Fruit fly (Drosophila melanogaster) whole organism, adult: ENCODE results near the gene ppk28.
A peak's percentile ranks its signal among the peaks of the same experiment; 100 is the strongest.

Experiments used
- CG11617 ChIP-seq: fragments of 200-800 bp; sonication (Bioruptor generic); optimal IDR thresholded peaks from 2 replicates; lab custom pipeline; 2017; ENCODE audit warnings: mild to moderate bottlenecking, missing biosample characterization, missing genetic modification reagents, missing genetic modification characterization
- CG12768 ChIP-seq: fragments of 200-800 bp; sonication (Bioruptor generic); optimal IDR thresholded peaks from 2 replicates; lab custom pipeline; 2017; ENCODE audit warnings: missing biosample characterization, missing genetic modification characterization, mild to moderate bottlenecking, moderate library complexity, missing genetic modification reagents
- CG14711 ChIP-seq: fragments of 200-800 bp; sonication (Bioruptor generic); optimal IDR thresholded peaks from 2 replicates; lab custom pipeline; 2018; ENCODE audit warnings: missing biosample characterization, mild to moderate bottlenecking, missing genetic modification characterization, moderate library complexity
- CG1620 ChIP-seq: fragments of 200-800 bp; sonication (Bioruptor generic); optimal IDR thresholded peaks from 2 replicates; lab custom pipeline; 2016; ENCODE audit warnings: missing biosample characterization, missing genetic modification characterization
- CG5204 ChIP-seq: fragments of 200-800 bp; sonication (Bioruptor generic); optimal IDR thresholded peaks from 2 replicates; lab custom pipeline; 2016; ENCODE audit warnings: missing biosample characterization, missing genetic modification characterization
- CG7045 ChIP-seq: fragments of 200-800 bp; sonication (Bioruptor generic); optimal IDR thresholded peaks from 2 replicates; lab custom pipeline; 2017; ENCODE audit warnings: missing biosample characterization, mild to moderate bottlenecking, missing genetic modification characterization
- CG7101 ChIP-seq: fragments of 200-800 bp; sonication (Bioruptor generic); optimal IDR thresholded peaks from 2 replicates; lab custom pipeline; 2018; ENCODE audit warnings: missing biosample characterization, mild to moderate bottlenecking, missing genetic modification characterization, moderate library complexity
- Clk ChIP-seq: fragments of 200-800 bp; sonication (Bioruptor generic); optimal IDR thresholded peaks from 2 replicates; lab custom pipeline; 2017; ENCODE audit warnings: missing biosample characterization, missing genetic modification characterization
- Crg-1 ChIP-seq: fragments of 200-800 bp; sonication (Bioruptor generic); optimal IDR thresholded peaks from 2 replicates; lab custom pipeline; 2016; ENCODE audit warnings: missing biosample characterization, missing genetic modification characterization
- Hr96 ChIP-seq: fragments of 200-800 bp; sonication (Bioruptor generic); optimal IDR thresholded peaks from 2 replicates; lab custom pipeline; 2016; ENCODE audit warnings: missing biosample characterization, missing genetic modification characterization
- Mnt ChIP-seq: fragments of 200-800 bp; sonication (Bioruptor generic); optimal IDR thresholded peaks from 2 replicates; lab custom pipeline; 2016; ENCODE audit warnings: missing biosample characterization, mild to moderate bottlenecking, missing genetic modification characterization
- bab1 ChIP-seq: fragments of 200-800 bp; sonication (Bioruptor generic); optimal IDR thresholded peaks from 3 replicates; lab custom pipeline; 2019; ENCODE audit warnings: missing biosample characterization, mild to moderate bottlenecking, missing genetic modification characterization, moderate library complexity
- cic ChIP-seq: fragments of 200-800 bp; sonication (Bioruptor generic); optimal IDR thresholded peaks from 2 replicates; lab custom pipeline; 2017; ENCODE audit warnings: missing biosample characterization, mild to moderate bottlenecking, missing genetic modification characterization, moderate library complexity
- cnc ChIP-seq, 2 experiments: fragments of >200 bp; optimal IDR thresholded peaks; 2 replicates each; lab custom pipeline; 2017
- kay ChIP-seq: fragments of 200-800 bp; sonication (Bioruptor generic); peaks from one replicate; lab custom pipeline; 2016; ENCODE audit warnings: missing biosample characterization, missing genetic modification characterization, borderline replicate concordance
- ovo ChIP-seq: fragments of 200-800 bp; sonication (Bioruptor generic); optimal IDR thresholded peaks from 2 replicates; lab custom pipeline; 2016; ENCODE audit warnings: missing biosample characterization, missing genetic modification characterization
- pad ChIP-seq: fragments of 200-800 bp; sonication (Bioruptor generic); optimal IDR thresholded peaks from 3 replicates; lab custom pipeline; 2017; ENCODE audit warnings: missing biosample characterization, missing genetic modification characterization, mild to moderate bottlenecking, moderate library complexity, missing genetic modification reagents
- tj ChIP-seq: fragments of 200-800 bp; sonication (Bioruptor generic); optimal IDR thresholded peaks from 3 replicates; lab custom pipeline; 2017; ENCODE audit warnings: missing biosample characterization, mild to moderate bottlenecking, missing genetic modification characterization, moderate library complexity
- toe ChIP-seq: fragments of 200-800 bp; sonication (Bioruptor generic); optimal IDR thresholded peaks from 2 replicates; lab custom pipeline; 2016; ENCODE audit warnings: missing biosample characterization, missing genetic modification characterization

Gene ppk28

dm6 chrX:16811213-16811749 is 5.4 kb downstream of the ppk28 start, which contains the start of gene CG4829:
Gene CG4829, plus strand, starts transcription at chrX:16811699.
- TF ChIP-seq ovo (GFP tag; lab: Kevin White, UChicago) (no peak), CG7101 (peak; percentile 14), Crg-1 (GFP tag; lab: Kevin White, UChicago) (no peak), CG5204 (no peak), bab1 (GFP tag; lab: Kevin White, UChicago) (no peak), Mnt (GFP tag; lab: Kevin White, UChicago) (no peak)

dm6 chrX:16813226-16813625 is 7.4 kb downstream of the ppk28 start:
- TF ChIP-seq bab1 (GFP tag; lab: Kevin White, UChicago), result peak; percentile 5
- no peak for TF ChIP-seq Mnt (GFP tag; lab: Kevin White, UChicago)
- no peak for TF ChIP-seq CG12768
- no peak for TF ChIP-seq Clk (GFP tag; lab: Kevin White, UChicago)
- no peak for TF ChIP-seq CG5204

DNA sequence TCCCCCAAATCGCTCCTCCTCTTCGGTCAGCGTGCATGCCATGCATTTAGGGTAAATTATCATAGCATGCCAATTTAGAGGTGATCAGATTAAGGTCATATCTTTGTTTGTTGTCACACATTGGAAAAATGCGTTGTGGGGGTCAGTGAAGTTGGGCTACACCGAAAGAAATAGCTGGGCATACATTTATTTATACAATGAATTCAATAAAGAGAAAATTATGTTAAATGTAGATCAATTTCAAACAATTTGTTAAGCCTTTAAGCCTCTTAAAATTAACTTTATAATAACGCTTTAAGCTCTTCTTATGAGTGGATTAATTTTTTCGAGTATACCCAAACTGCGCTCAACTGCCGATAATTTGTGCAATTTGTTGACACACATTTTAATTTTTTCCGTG is 8.5 kb downstream of the ppk28 start:
- peak; percentile 27 for TF ChIP-seq bab1 (GFP tag; lab: Kevin White, UChicago)
- TF ChIP-seq CG1620 (GFP tag; lab: Kevin White, UChicago), result no peak

DNA sequence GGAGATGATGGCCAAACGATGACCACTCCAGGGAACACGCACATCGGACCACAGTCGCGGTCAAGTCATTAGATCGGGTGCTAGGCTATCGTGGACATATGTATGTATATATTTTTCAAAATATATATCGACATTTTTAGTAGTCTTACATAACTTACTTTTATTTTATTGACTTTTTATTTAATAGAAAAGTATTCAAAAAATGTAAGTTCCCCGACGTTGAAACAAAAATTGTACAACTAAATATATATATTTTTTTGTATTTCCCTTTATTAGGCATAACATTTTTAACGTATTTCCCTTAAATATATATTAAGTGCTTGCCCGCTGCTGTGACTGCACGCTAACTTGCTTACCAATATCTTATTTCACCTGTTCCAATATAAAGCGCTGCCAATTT is 9.3 kb downstream of the ppk28 start:
- TF ChIP-seq cic (no peak), Hr96 (GFP tag; lab: Kevin White, UChicago) (no peak), CG7101 (no peak), ovo (GFP tag; lab: Kevin White, UChicago) (no peak), CG7045 (GFP tag; lab: Kevin White, UChicago) (no peak), kay (GFP tag; lab: Kevin White, UChicago) (no peak), CG5204 (no peak)

DNA sequence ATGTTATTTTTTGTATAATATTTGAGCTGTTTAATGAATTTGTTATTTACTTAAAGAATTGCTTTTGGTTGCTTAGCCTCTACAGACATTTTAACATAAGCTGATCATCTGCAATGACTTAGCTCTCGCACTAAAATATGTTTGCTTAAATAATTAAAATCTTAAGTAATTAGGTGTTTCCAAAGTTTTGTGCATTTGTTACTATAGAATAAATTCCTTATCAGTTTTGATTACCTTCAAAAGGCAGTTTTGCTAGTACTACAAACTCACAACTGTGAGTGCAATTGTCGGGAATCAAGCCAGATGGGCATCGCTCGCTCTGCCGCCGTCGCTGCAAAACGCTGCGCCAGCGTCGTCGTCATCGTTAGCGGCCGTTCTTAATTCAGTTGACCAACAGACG is 10.6 kb downstream of the ppk28 start:
- TF ChIP-seq Clk (GFP tag; lab: Kevin White, UChicago) (no peak), CG14711 (tag; lab: Kevin White, UChicago) (no peak), ovo (GFP tag; lab: Kevin White, UChicago) (no peak), toe (GFP tag; lab: Kevin White, UChicago) (no peak), kay (GFP tag; lab: Kevin White, UChicago) (no peak)

DNA sequence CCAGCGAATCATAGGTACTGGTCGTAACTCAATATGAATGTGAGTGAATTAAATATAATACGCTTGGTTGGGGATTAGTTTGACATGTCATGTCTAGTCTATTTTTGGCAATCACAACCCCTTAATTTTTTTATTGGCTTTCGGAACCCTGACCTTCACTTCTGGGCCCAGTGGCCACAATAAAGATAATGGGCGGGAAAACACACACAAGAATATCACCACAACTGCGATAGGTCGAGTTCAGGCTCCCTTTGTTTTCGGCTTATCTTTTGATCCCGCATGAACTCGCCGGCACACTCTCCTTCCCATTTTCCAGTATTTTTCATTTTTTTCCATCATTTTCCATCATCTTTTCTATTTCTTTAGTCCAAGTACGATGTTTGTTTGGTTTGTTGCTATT is 12.3 kb downstream of the ppk28 start:
- TF ChIP-seq Crg-1 (GFP tag; lab: Kevin White, UChicago) (no peak), bab1 (GFP tag; lab: Kevin White, UChicago) (no peak), cic (no peak)

dm6 chrX:16820665-16821064 is 14.8 kb downstream of the ppk28 start:
- TF ChIP-seq ovo (GFP tag; lab: Kevin White, UChicago), result no peak
- no peak for TF ChIP-seq kay (GFP tag; lab: Kevin White, UChicago)
- TF ChIP-seq cnc (optimal IDR thresholded peaks at IDR 0.05; lab: Kevin White, UChicago), result no peak
- no peak for TF ChIP-seq tj (GFP tag; lab: Kevin White, UChicago)
- no peak for TF ChIP-seq CG11617 (GFP tag; lab: Kevin White, UChicago)
- no peak for TF ChIP-seq CG14711 (tag; lab: Kevin White, UChicago)
- TF ChIP-seq bab1 (GFP tag; lab: Kevin White, UChicago), result no peak
- no peak for TF ChIP-seq CG1620 (GFP tag; lab: Kevin White, UChicago)

- TF ChIP-seq ovo (GFP tag; lab: Kevin White, UChicago), result no peak
- peak; percentile 23 for TF ChIP-seq bab1 (GFP tag; lab: Kevin White, UChicago)
Observed at dm6 chrX:16821216-16821615, 15.3 kb downstream of the ppk28 start.

dm6 chrX:16822080-16822479 is 16.2 kb downstream of the ppk28 start:
- TF ChIP-seq pad (GFP tag; lab: Kevin White, UChicago) (no peak), cic (no peak), Hr96 (GFP tag; lab: Kevin White, UChicago) (no peak), CG11617 (GFP tag; lab: Kevin White, UChicago) (no peak), CG14711 (tag; lab: Kevin White, UChicago) (peak; percentile 21), bab1 (GFP tag; lab: Kevin White, UChicago) (peak; percentile 2), CG7101 (no peak)
